Worm (Caenorhabditis elegans): Measurements from ENCODE around the gene set-16.

set-16 gene

ce11 chrIII:13600254-13600653, 43.5 kb upstream of the set-16 start:
- TF ChIP-seq sea-2 (GFP tag; optimal IDR thresholded peaks at IDR 0.05) (no peak), nhr-28 (tag; optimal IDR thresholded peaks at IDR 0.05) (no peak), egl-27 (tag; optimal IDR thresholded peaks at IDR 0.05) (no peak), ztf-11 (tag; optimal IDR thresholded peaks at IDR 0.05) (no peak), nhr-11 (tag; optimal IDR thresholded peaks at IDR 0.05) (no peak), nhr-237 (tag; optimal IDR thresholded peaks at IDR 0.05) (no peak), aly-2 (tag; optimal IDR thresholded peaks at IDR 0.05) (no peak), eor-1 (tag; optimal IDR thresholded peaks at IDR 0.05) (no peak), hmg-11 (tag; optimal IDR thresholded peaks at IDR 0.05) (no peak), nfya-1 (tag; optimal IDR thresholded peaks at IDR 0.05; ENCODE audit: insufficient read depth) (no peak), ama-1 (optimal IDR thresholded peaks at IDR 0.05) (no peak), nhr-43 (tag; optimal IDR thresholded peaks at IDR 0.05; ENCODE audit: poor library complexity, severe bottlenecking) (no peak), jun-1 (tag; optimal IDR thresholded peaks at IDR 0.05) (no peak), snpc-4 (tag; optimal IDR thresholded peaks at IDR 0.05) (no peak), egl-5 (tag; optimal IDR thresholded peaks at IDR 0.05) (no peak), nhr-77 (tag; optimal IDR thresholded peaks at IDR 0.05) (no peak), unc-62 (GFP tag; optimal IDR thresholded peaks at IDR 0.05) (no peak), nhr-12 (tag; optimal IDR thresholded peaks at IDR 0.05) (no peak)

ce11 chrIII:13604834-13605233, 38.9 kb upstream of the set-16 start:
- TF ChIP-seq hmg-11 (tag; optimal IDR thresholded peaks at IDR 0.05) (no peak), nhr-11 (tag; optimal IDR thresholded peaks at IDR 0.05) (no peak), mml-1 (tag; optimal IDR thresholded peaks at IDR 0.05) (no peak), unc-39 (tag; optimal IDR thresholded peaks at IDR 0.05) (no peak), skn-1 (tag; optimal IDR thresholded peaks at IDR 0.05) (no peak), lin-39 (tag; optimal IDR thresholded peaks at IDR 0.05) (no peak), ZK546.5 (tag; optimal IDR thresholded peaks at IDR 0.05) (no peak), fkh-2 (tag; optimal IDR thresholded peaks at IDR 0.05) (no peak), pha-4 (tag; optimal IDR thresholded peaks at IDR 0.05) (no peak), fkh-10 (GFP tag; optimal IDR thresholded peaks at IDR 0.05) (no peak)

ce11 chrIII:13606016-13606530, 37.6 kb upstream of the set-16 start, which contains the start of gene act-5:
TSS of gene act-5 (minus strand) at chrIII:13606066.
- TF ChIP-seq mdl-1 (tag; optimal IDR thresholded peaks at IDR 0.05) = no peak
- TF ChIP-seq egl-27 (tag; optimal IDR thresholded peaks at IDR 0.05) = no peak
- no peak for TF ChIP-seq tbx-2 (tag; optimal IDR thresholded peaks at IDR 0.05)
- TF ChIP-seq elt-2 (tag; optimal IDR thresholded peaks at IDR 0.05) = peak; percentile 97
- TF ChIP-seq R02D3.7 (tag; optimal IDR thresholded peaks at IDR 0.05) = no peak
- no peak for TF ChIP-seq ceh-82 (tag; optimal IDR thresholded peaks at IDR 0.05)
- no peak for TF ChIP-seq sea-2 (GFP tag; optimal IDR thresholded peaks at IDR 0.05)
- no peak for TF ChIP-seq lsy-12 (tag; optimal IDR thresholded peaks at IDR 0.05)
- peak; percentile 98 for TF ChIP-seq pqm-1 (tag; optimal IDR thresholded peaks at IDR 0.05)
- TF ChIP-seq nhr-25 (tag; optimal IDR thresholded peaks at IDR 0.05) = no peak
- no peak for TF ChIP-seq fkh-10 (GFP tag; optimal IDR thresholded peaks at IDR 0.05)
- TF ChIP-seq jun-1 (tag; optimal IDR thresholded peaks at IDR 0.05) = peak; percentile 48
- TF ChIP-seq elt-3 (tag; optimal IDR thresholded peaks at IDR 0.05) = no peak
- no peak for TF ChIP-seq mml-1 (tag; optimal IDR thresholded peaks at IDR 0.05)
- no peak for TF ChIP-seq aly-2 (tag; optimal IDR thresholded peaks at IDR 0.05)
- TF ChIP-seq ztf-11 (tag; optimal IDR thresholded peaks at IDR 0.05) = no peak
- TF ChIP-seq nhr-12 (tag; optimal IDR thresholded peaks at IDR 0.05) = no peak
- peak; percentile 8 for TF ChIP-seq skn-1 (tag; optimal IDR thresholded peaks at IDR 0.05)
- no peak for TF ChIP-seq ceh-16 (tag; optimal IDR thresholded peaks at IDR 0.05)
- no peak for TF ChIP-seq ama-1 (optimal IDR thresholded peaks at IDR 0.05)
- no peak for TF ChIP-seq unc-62 (GFP tag; optimal IDR thresholded peaks at IDR 0.05)
- TF ChIP-seq pha-4 (tag; optimal IDR thresholded peaks at IDR 0.05) = peak; percentile 62
- TF ChIP-seq egl-5 (tag; optimal IDR thresholded peaks at IDR 0.05) = no peak
- TF ChIP-seq ZK546.5 (tag; optimal IDR thresholded peaks at IDR 0.05) = no peak
- TF ChIP-seq nfya-1 (tag; optimal IDR thresholded peaks at IDR 0.05; ENCODE audit: insufficient read depth) = no peak
- TF ChIP-seq lin-15B (tag; optimal IDR thresholded peaks at IDR 0.05) = no peak
- no peak for TF ChIP-seq snpc-4 (tag; optimal IDR thresholded peaks at IDR 0.05)
- TF ChIP-seq nhr-77 (tag; optimal IDR thresholded peaks at IDR 0.05) = no peak
- TF ChIP-seq zag-1 (tag; optimal IDR thresholded peaks at IDR 0.05) = no peak
